Worm (Caenorhabditis elegans) whole organism, L4/young adult: ENCODE data around the gene acl-9.

Experiments
- W03F9.2 ChIP-seq: fragments of 150-350 bp; optimal IDR thresholded peaks from 2 replicates; lab custom pipeline; 2014; ENCODE audit warnings: missing biosample characterization, missing genetic modification characterization
- dao-5 ChIP-seq: sonication (generic microtip); optimal IDR thresholded peaks from 2 replicates; lab custom pipeline; 2016; ENCODE audit warnings: missing genotype, missing genetic modification characterization, moderate library complexity, missing compliant biosample characterization
- him-1 ChIP-seq: sonication (generic microtip); optimal IDR thresholded peaks from 2 replicates; lab custom pipeline; 2016; ENCODE audit warnings: missing genotype, missing genetic modification reagents, missing genetic modification characterization, missing compliant biosample characterization

ce11 chrV:6456903-6457302, 3.9 kb downstream of the acl-9 start:
- no peak for TF ChIP-seq him-1 (tag; lab: Kevin White, UChicago)
- no peak for TF ChIP-seq W03F9.2
- TF ChIP-seq dao-5: no peak
